Fruit fly (Drosophila melanogaster) whole organism, embryonic: ENCODE data around the gene Fnta.
A peak's percentile ranks its signal among the peaks of the same experiment; 100 is the strongest.

Source experiments
- CG12744 ChIP-seq: fragments of 200-800 bp; sonication (Bioruptor generic); optimal IDR thresholded peaks from 2 replicates; lab custom pipeline; 2016; ENCODE audit warnings: missing biosample characterization, missing genetic modification characterization
- CG15514 ChIP-seq: fragments of 200-800 bp; sonication (Bioruptor generic); optimal IDR thresholded peaks from 3 replicates; lab custom pipeline; 2017; ENCODE audit warnings: missing biosample characterization, missing genetic modification characterization, mild to moderate bottlenecking, moderate library complexity, missing genetic modification reagents
- CG4282 ChIP-seq: fragments of 200-800 bp; sonication (Bioruptor generic); optimal IDR thresholded peaks from 2 replicates; lab custom pipeline; 2016; ENCODE audit warnings: missing biosample characterization, missing genetic modification characterization
- CG8359 ChIP-seq: fragments of 200-800 bp; sonication (Bioruptor generic); optimal IDR thresholded peaks from 2 replicates; lab custom pipeline; 2017; ENCODE audit warnings: missing biosample characterization, mild to moderate bottlenecking, missing genetic modification characterization, borderline replicate concordance
- HLH4C ChIP-seq: fragments of 200-800 bp; sonication (Bioruptor generic); IDR thresholded peaks from 3 replicates; pipeline ENCODE4 v1.3.6; 2022; ENCODE audit warnings: missing biosample characterization, missing genetic modification characterization; ENCODE audit not compliant: partially characterized antibody
- Nf-YC ChIP-seq: fragments of 200-800 bp; optimal IDR thresholded peaks from 3 replicates; lab custom pipeline; 2019; ENCODE audit warnings: missing biosample characterization, mild to moderate bottlenecking, missing genetic modification characterization, moderate library complexity
- Sin3A ChIP-seq: fragments of >200 bp; optimal IDR thresholded peaks from 2 replicates; lab custom pipeline; 2018
- Xbp1 ChIP-seq: fragments of 200-800 bp; sonication (Bioruptor generic); optimal IDR thresholded peaks from 3 replicates; lab custom pipeline; 2016; ENCODE audit warnings: missing biosample characterization, mild to moderate bottlenecking, missing genetic modification characterization
- ab ChIP-seq: fragments of 200-800 bp; sonication (Bioruptor generic); optimal IDR thresholded peaks from 2 replicates; lab custom pipeline; 2016; ENCODE audit warnings: missing biosample characterization, missing genetic modification characterization
- pfk ChIP-seq: fragments of 200-800 bp; sonication (Bioruptor generic); optimal IDR thresholded peaks from 2 replicates; lab custom pipeline; 2018; ENCODE audit warnings: missing biosample characterization, mild to moderate bottlenecking, missing genetic modification characterization, moderate library complexity
- salm ChIP-seq: fragments of 200-800 bp; sonication (Bioruptor generic); optimal IDR thresholded peaks from 2 replicates; lab custom pipeline; 2018; ENCODE audit warnings: missing biosample characterization, mild to moderate bottlenecking, missing genetic modification characterization

DNA sequence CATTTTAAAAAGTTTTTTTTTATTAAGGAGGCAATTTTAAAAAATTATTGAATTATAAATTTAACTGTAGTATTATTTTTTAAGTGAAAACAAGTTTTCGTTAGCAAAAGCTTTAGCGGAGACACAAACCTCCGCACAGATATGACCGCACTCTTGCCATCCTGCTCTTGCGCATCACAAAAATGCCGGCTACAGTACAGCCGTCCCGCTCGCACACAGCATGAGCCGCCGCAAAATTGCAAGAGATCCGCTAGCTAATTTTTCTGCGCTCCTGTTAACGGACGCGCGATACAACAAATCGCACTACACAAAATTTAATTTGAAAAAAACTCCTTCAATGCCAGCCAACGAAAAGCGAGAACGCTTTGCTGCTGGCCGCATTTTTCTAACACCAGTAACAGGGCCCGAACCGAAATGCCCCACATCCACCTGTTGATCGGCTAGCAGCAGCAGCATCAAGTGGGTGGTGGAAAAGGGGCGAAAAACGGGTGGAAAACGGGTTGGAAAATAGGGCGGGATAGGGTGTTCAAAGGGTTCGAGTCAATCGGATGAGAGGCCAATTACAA is 20.4 kb downstream of the Fnta start:
- TF ChIP-seq CG12744 (GFP tag; lab: Kevin White, UChicago) (peak; percentile 37), salm (tag; lab: Kevin White, UChicago) (no peak), CG4282 (no peak), CG8359 (GFP tag; lab: Kevin White, UChicago) (no peak), CG15514 (GFP tag; lab: Kevin White, UChicago) (peak; percentile 48), ab (GFP tag; lab: Kevin White, UChicago) (no peak), HLH4C (GFP tag; lab: Robert Waterston, UW) (peak; percentile 31; the same call in 2 of the 3 replicates), Sin3A (lab: Kevin White, UChicago) (no peak), Nf-YC (tag; lab: Kevin White, UChicago) (peak; percentile 98), pfk (GFP tag; lab: Kevin White, UChicago) (no peak), Xbp1 (GFP tag; lab: Kevin White, UChicago) (peak; percentile 43)
